Worm (Caenorhabditis elegans): ENCODE data around the gene sqv-1.

Gene sqv-1

DNA sequence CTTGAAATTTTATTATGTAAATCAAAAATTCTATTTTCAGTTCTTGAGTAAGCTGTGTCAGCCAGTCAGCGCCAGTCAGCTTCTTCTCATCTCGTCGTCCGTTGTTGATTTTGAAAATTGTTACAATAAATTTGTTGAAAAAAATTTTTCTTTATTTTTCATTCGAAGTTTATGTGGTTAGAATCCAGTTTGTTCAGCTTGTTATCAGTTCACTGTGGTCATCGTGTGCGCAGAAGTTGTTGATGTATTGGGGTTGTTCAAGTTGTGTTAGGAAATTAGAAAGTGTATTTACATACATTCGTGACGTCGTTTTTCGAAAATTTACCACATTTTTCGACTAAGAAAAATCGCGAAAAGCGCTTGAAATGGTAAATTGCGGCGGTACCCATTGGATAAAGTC, 36.9 kb downstream of the sqv-1 start:
- no peak for TF ChIP-seq elt-4 (tag; optimal IDR thresholded peaks at IDR 0.05)
- no peak for TF ChIP-seq ceh-19 (GFP tag; optimal IDR thresholded peaks at IDR 0.05)
- TF ChIP-seq madf-2 (tag; optimal IDR thresholded peaks at IDR 0.05) = no peak
- TF ChIP-seq ceh-34 (tag; optimal IDR thresholded peaks at IDR 0.05) = no peak
- no peak for TF ChIP-seq nfya-1 (tag; optimal IDR thresholded peaks at IDR 0.05)
- no peak for TF ChIP-seq gmeb-2 (tag; optimal IDR thresholded peaks at IDR 0.05)
- TF ChIP-seq ceh-22 (tag; optimal IDR thresholded peaks at IDR 0.05) = no peak
- TF ChIP-seq odd-2 (tag; optimal IDR thresholded peaks at IDR 0.05) = no peak
- no peak for TF ChIP-seq C08G9.2 (tag; optimal IDR thresholded peaks at IDR 0.05)
